Fruit fly (Drosophila melanogaster): Measurements from ENCODE around the gene TwdlC.

Gene TwdlC

dm6 chr3R:26984437-26984836 is 10.2 kb upstream of the TwdlC start:
- TF ChIP-seq Sin3A (optimal IDR thresholded peaks at IDR 0.05), result no peak
- TF ChIP-seq insv (optimal IDR thresholded peaks at IDR 0.05), result no peak
- TF ChIP-seq h (optimal IDR thresholded peaks at IDR 0.05), result no peak
- no peak for TF ChIP-seq ttk (optimal IDR thresholded peaks at IDR 0.05)
- TF ChIP-seq psq (optimal IDR thresholded peaks at IDR 0.05), result no peak

- TF ChIP-seq psq (optimal IDR thresholded peaks at IDR 0.05) (no peak), Sin3A (optimal IDR thresholded peaks at IDR 0.05) (no peak), ttk (optimal IDR thresholded peaks at IDR 0.05) (no peak), Myc (optimal IDR thresholded peaks at IDR 0.05) (no peak), h (optimal IDR thresholded peaks at IDR 0.05) (no peak), insv (optimal IDR thresholded peaks at IDR 0.05) (no peak)
Observed at dm6 chr3R:26987455-26987854, 7.2 kb upstream of the TwdlC start.

DNA sequence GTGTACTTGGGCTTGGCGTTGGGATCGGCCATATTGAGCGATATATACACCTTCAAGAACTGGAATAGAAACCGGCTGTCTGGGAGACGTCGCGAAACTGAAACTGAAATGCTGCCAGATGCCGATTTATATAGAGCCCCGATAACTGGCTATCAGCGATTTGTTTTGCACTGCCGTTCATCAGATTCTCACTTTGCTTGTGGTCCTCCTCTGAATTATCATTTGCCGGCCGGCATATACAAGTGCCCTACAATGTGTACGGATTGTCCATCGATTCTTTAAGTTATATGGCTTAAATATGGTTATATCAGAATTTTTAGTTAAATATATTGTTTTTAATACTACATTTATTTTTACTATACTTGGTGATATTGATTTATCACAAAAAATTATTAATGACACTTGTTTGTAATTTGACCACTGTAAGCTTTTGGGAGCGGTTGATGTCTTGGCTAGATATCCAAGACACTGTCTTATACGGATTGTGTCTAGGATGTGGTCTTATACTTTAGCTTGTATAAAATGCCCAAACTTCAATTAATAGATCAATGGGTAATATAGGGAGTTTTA is 6.1 kb upstream of the TwdlC start, which contains the start of gene CG31075:
TSS of gene CG31075 (minus strand) at position 106 of the 570 bp plus-strand sequence.
- TF ChIP-seq h (optimal IDR thresholded peaks at IDR 0.05), result no peak
- peak; percentile 54 for TF ChIP-seq psq (optimal IDR thresholded peaks at IDR 0.05)
- TF ChIP-seq insv (optimal IDR thresholded peaks at IDR 0.05), result no peak

DNA sequence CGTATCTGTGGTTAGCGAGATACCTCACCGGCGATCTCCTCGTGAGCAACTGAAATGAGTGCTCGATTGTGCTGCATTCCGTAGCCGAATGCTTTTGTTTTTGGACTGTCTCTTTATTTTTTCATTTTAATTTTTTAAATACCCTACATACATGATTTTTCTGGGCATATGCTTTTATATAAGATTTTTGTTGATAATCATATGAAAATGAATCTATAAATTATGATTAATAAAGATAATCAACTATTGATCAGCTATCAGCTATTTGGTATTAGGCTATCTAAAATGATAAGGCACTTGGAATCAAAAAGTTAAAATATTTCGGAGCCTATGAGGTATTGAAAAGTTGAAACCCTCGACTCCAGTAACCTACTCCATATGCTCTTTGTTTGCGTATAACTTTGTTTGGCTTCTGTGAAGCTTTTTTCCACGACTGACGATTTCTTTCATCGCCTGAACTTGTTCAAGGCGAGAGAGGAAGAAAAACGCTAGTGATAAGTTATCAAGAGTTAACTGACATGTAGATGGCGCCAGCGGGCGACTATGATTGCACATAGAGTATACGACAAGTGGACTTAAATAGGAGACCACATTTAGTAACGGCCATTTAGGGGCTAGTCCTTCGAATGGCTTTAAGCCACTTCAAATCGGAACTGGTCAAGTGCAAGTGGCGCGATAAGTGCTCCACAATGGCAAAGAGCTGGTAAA is 4.7 kb upstream of the TwdlC start, which contains the start of gene CG31076:
TSS of gene CG31076 (minus strand) at position 51 of the 708 bp plus-strand sequence.
- TF ChIP-seq Myc (optimal IDR thresholded peaks at IDR 0.05) (no peak), insv (optimal IDR thresholded peaks at IDR 0.05) (no peak), ttk (optimal IDR thresholded peaks at IDR 0.05) (no peak), Sin3A (optimal IDR thresholded peaks at IDR 0.05) (no peak), psq (optimal IDR thresholded peaks at IDR 0.05) (no peak), h (optimal IDR thresholded peaks at IDR 0.05) (no peak)

DNA sequence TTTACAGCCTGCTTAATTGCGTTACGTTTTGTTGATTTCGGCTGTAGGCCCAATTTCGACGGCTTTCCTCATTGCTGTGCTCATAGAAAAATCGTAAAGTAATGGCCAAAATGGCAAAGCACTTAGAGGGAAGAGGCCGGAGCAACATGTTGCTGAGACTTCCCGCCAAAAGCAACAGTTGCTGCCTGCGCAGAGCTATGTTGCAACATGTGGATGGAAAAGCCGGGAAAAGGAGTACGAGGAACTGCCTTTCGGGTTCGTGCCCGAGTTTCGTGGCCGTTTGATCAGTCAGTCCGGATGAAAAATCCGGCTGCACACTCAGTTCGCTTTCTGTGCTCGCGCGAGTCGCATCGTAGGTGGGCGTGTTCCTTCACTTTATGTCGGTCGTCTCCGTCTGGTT is 2.0 kb downstream of the TwdlC start, which contains the start of gene RYa-R:
TSS of gene RYa-R (plus strand) at position 339 of the 400 bp plus-strand sequence.
- no peak for TF ChIP-seq Sin3A (optimal IDR thresholded peaks at IDR 0.05)
- TF ChIP-seq h (optimal IDR thresholded peaks at IDR 0.05), result no peak
- TF ChIP-seq Myc (optimal IDR thresholded peaks at IDR 0.05), result no peak
- TF ChIP-seq insv (optimal IDR thresholded peaks at IDR 0.05), result no peak
- no peak for TF ChIP-seq psq (optimal IDR thresholded peaks at IDR 0.05)

DNA sequence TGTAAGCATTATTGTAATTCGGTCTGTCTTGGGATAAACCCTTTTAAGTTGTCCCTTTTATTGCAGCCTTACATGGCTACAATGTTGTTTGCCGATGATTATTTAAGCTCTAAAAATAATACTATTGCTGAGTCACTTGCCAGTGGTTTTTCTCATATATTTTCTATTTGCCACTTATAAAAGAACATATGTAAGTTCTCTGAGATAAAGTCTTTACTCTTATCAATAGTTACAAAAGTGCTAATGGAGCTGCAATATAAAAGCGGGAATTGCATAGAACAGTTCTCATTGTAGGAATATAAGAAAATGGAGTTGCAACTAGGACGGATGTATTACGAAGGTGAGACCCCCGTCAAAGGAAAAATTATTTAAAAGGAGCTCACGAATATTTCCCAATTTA is 4.8 kb downstream of the TwdlC start, which contains the start of gene CG31077:
TSS of gene CG31077 (plus strand) at position 301 of the 400 bp plus-strand sequence.
- TF ChIP-seq ttk (optimal IDR thresholded peaks at IDR 0.05) (no peak), insv (optimal IDR thresholded peaks at IDR 0.05) (no peak)

- TF ChIP-seq h (optimal IDR thresholded peaks at IDR 0.05) (no peak), insv (optimal IDR thresholded peaks at IDR 0.05) (no peak), Sin3A (optimal IDR thresholded peaks at IDR 0.05) (no peak), ttk (optimal IDR thresholded peaks at IDR 0.05) (no peak), Myc (optimal IDR thresholded peaks at IDR 0.05) (no peak), psq (optimal IDR thresholded peaks at IDR 0.05) (no peak)
Observed at dm6 chr3R:27002787-27003186, 8.2 kb downstream of the TwdlC start.

dm6 chr3R:27005338-27005737 is 10.7 kb downstream of the TwdlC start, which contains the start of gene CG6296:
Gene CG6296, minus strand, starts transcription at chr3R:27005469.
- no peak for TF ChIP-seq Myc (optimal IDR thresholded peaks at IDR 0.05)

dm6 chr3R:27007022-27007421 is 12.4 kb downstream of the TwdlC start, which contains the start of gene CG6295:
Gene CG6295, minus strand, starts transcription at chr3R:27007055.
- TF ChIP-seq psq (optimal IDR thresholded peaks at IDR 0.05), result no peak
- TF ChIP-seq h (optimal IDR thresholded peaks at IDR 0.05), result no peak
- no peak for TF ChIP-seq Myc (optimal IDR thresholded peaks at IDR 0.05)
- no peak for TF ChIP-seq Sin3A (optimal IDR thresholded peaks at IDR 0.05)
- TF ChIP-seq insv (optimal IDR thresholded peaks at IDR 0.05), result no peak
- TF ChIP-seq ttk (optimal IDR thresholded peaks at IDR 0.05), result no peak

DNA sequence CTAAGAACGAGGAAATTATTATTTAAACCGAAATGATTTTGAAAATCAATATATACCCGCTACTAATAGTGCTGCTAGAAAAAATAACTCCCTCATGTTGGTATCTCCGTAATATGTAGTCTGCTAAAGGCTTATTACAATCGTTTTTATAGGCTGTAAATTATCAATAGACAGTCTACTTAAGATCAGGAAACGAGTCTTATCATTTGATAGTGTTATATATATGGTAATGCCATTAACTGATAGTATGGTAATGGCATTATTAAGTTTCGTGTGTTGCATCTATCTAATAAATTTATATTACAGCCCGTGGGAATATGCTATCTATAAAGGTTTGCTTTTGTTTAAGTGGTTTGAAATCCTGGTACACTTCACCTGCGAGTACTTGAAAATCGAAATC is 23.6 kb downstream of the TwdlC start, which contains the start of gene CG17192:
TSS of gene CG17192 (minus strand) at position 101 of the 400 bp plus-strand sequence.
- TF ChIP-seq Myc (optimal IDR thresholded peaks at IDR 0.05) (no peak), Sin3A (optimal IDR thresholded peaks at IDR 0.05) (no peak), h (optimal IDR thresholded peaks at IDR 0.05) (no peak), psq (optimal IDR thresholded peaks at IDR 0.05) (no peak), insv (optimal IDR thresholded peaks at IDR 0.05) (no peak), ttk (optimal IDR thresholded peaks at IDR 0.05) (no peak)

dm6 chr3R:27019701-27020172 is 25.1 kb downstream of the TwdlC start, which contains the start of gene CG17191:
Gene CG17191, minus strand, starts transcription at chr3R:27019751.
- no peak for TF ChIP-seq Myc (optimal IDR thresholded peaks at IDR 0.05)
- no peak for TF ChIP-seq Sin3A (optimal IDR thresholded peaks at IDR 0.05)
- TF ChIP-seq insv (optimal IDR thresholded peaks at IDR 0.05), result no peak
- TF ChIP-seq ttk (optimal IDR thresholded peaks at IDR 0.05), result no peak
- TF ChIP-seq psq (optimal IDR thresholded peaks at IDR 0.05), result no peak
- no peak for TF ChIP-seq h (optimal IDR thresholded peaks at IDR 0.05)

DNA sequence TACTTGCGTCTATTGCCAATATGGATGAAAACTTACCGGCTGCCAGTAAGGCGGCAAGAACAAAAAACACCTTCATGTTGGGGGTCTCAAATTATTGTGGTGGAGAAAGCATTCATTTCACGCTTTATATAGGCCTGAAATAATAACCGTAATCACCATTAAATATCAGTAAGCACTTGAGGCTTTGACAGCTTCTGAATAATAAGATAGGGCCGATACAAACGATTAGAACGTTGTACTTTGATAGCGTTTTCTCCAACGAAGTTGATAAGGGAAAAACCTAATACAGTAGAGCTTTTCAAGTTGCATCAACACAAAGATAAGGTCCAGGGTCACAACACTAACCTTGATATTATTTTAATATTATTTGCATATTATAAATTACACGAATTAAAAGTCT is 26.6 kb downstream of the TwdlC start, which contains the start of gene CG6283:
TSS of gene CG6283 (minus strand) at position 101 of the 400 bp plus-strand sequence.
- TF ChIP-seq insv (optimal IDR thresholded peaks at IDR 0.05) (no peak), Myc (optimal IDR thresholded peaks at IDR 0.05) (no peak), ttk (optimal IDR thresholded peaks at IDR 0.05) (no peak), psq (optimal IDR thresholded peaks at IDR 0.05) (no peak)
